Worm (Caenorhabditis elegans): ENCODE data around the gene lron-14.

ce11 chrIV:9593456-9593855 is 27.1 kb upstream of the lron-14 start, which contains the start of gene spp-18:
- TF ChIP-seq ceh-19 (GFP tag; optimal IDR thresholded peaks at IDR 0.05): no peak
- TF ChIP-seq C08G9.2 (tag; optimal IDR thresholded peaks at IDR 0.05): no peak
- no peak for TF ChIP-seq sox-4 (tag; optimal IDR thresholded peaks at IDR 0.05)
- no peak for TF ChIP-seq hlh-30 (tag; optimal IDR thresholded peaks at IDR 0.05; ENCODE audit: insufficient read depth)
- TF ChIP-seq ttx-3 (tag; optimal IDR thresholded peaks at IDR 0.05): no peak
- no peak for TF ChIP-seq nhr-232 (tag; optimal IDR thresholded peaks at IDR 0.05)
- TF ChIP-seq nhr-11 (tag; optimal IDR thresholded peaks at IDR 0.05): no peak
- TF ChIP-seq zip-5 (tag; optimal IDR thresholded peaks at IDR 0.05): no peak
- TF ChIP-seq fkh-10 (GFP tag; optimal IDR thresholded peaks at IDR 0.05): no peak
- TF ChIP-seq ama-1 (optimal IDR thresholded peaks at IDR 0.05): no peak
- TF ChIP-seq tbx-2 (tag; optimal IDR thresholded peaks at IDR 0.05): no peak
- no peak for TF ChIP-seq pha-2 (tag; optimal IDR thresholded peaks at IDR 0.05)
